Worm (Caenorhabditis elegans) whole organism, late embryonic: ENCODE results near the gene rpl-33.

Experiments
- hlh-8 ChIP-seq: sonication (generic microtip); optimal IDR thresholded peaks from 2 replicates; lab custom pipeline; 2016; ENCODE audit warnings: missing genotype, missing genetic modification characterization, missing compliant biosample characterization
- nhr-11 ChIP-seq: fragments of 150-350 bp; optimal IDR thresholded peaks from 2 replicates; lab custom pipeline; 2014; ENCODE audit warnings: missing biosample characterization, missing genetic modification characterization
- unc-86 ChIP-seq: sonication (generic microtip); optimal IDR thresholded peaks from 2 replicates; lab custom pipeline; 2016; ENCODE audit warnings: missing genetic modification characterization, missing compliant biosample characterization

DNA sequence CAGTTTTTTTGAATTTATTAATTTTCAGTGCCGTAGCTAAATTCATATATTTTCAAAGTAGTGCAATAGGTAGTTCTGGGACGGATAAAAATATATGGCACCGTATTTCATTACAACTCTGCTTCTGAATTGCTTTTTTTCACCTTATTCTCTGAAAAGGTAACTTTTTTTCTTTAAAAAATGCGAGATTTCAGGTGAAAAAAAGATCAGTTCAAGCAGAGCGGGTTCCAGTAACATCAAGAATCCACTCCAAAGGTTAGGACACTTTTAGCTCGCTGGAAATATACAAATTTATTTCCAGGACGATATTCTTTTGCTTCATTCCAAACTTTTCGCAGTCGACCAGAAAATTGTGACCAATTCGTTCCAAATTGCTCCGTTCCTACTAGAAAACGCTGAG is 42.7 kb downstream of the rpl-33 start, which contains the start of gene T07F8.1:
- TF ChIP-seq hlh-8 (tag; lab: Kevin White, UChicago) (no peak), nhr-11 (tag; lab: Kevin White, UChicago) (no peak), unc-86 (tag; lab: Kevin White, UChicago) (no peak)
